Worm (Caenorhabditis elegans) whole organism, mixed stage, embryonic: ENCODE measurements around the gene nars-2.

ENCODE experiments used
- nhr-237 ChIP-seq: fragments of 150-350 bp; optimal IDR thresholded peaks from 2 replicates; lab custom pipeline; 2014; ENCODE audit warnings: missing biosample characterization, missing genetic modification characterization
- nhr-76 ChIP-seq: sonication (generic microtip); optimal IDR thresholded peaks from 2 replicates; lab custom pipeline; 2017; ENCODE audit warnings: missing biosample characterization, missing genetic modification characterization
- snpc-4 ChIP-seq: fragments of 150-350 bp; optimal IDR thresholded peaks from 2 replicates; lab custom pipeline; 2014; ENCODE audit warnings: missing biosample characterization, missing genetic modification characterization
- zip-8 ChIP-seq: fragments of 150-350 bp; optimal IDR thresholded peaks from 2 replicates; lab custom pipeline; 2014; ENCODE audit warnings: missing biosample characterization, missing genetic modification characterization

DNA sequence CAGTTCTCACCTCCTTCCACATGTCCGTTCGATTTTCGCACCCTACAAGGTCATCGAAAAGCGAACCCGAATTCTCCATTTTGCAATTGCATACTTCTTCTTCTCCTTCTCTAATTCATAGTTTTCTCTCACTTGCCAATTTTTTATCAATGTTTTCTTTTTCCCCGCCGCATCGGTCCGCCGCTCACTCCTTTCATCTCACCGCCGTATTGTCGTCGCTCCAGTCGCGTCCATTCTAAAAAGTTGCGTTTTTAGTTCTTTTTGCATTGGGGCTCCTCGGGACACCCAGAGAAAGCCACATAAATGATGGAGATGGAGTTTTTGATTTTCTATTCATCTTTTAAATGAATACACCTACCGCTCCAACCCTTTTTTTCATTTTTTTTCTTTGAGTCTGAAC lies 49.2 kb downstream of the nars-2 start:
- TF ChIP-seq zip-8 (no peak), nhr-237 (tag; lab: Kevin White, UChicago) (no peak), snpc-4 (no peak), nhr-76 (tag; lab: Kevin White, UChicago) (no peak)
